Fruit fly (Drosophila melanogaster) whole organism, pupa: ENCODE data around the gene CG7131.

Source experiments
- CG12605 ChIP-seq: fragments of 200-800 bp; sonication (Bioruptor generic); IDR thresholded peaks from 2 replicates; pipeline ENCODE4 v1.3.6; 2022; ENCODE audit warnings: missing biosample characterization, missing genetic modification characterization
- CG32121 ChIP-seq: fragments of 200-800 bp; sonication (Bioruptor generic); IDR thresholded peaks from 2 replicates; pipeline ENCODE4 v1.3.6; 2022; ENCODE audit warnings: missing biosample characterization, missing genetic modification characterization
- CG34367 ChIP-seq: fragments of 200-800 bp; sonication (Bioruptor generic); optimal IDR thresholded peaks from 2 replicates; lab custom pipeline; 2018; ENCODE audit warnings: missing biosample characterization, mild to moderate bottlenecking, missing genetic modification characterization
- CG4496 ChIP-seq: fragments of 200-800 bp; sonication (Bioruptor generic); IDR thresholded peaks from 3 replicates; pipeline ENCODE4 v1.3.6; 2022; ENCODE audit warnings: missing biosample characterization, missing genetic modification characterization
- CG8301 ChIP-seq: fragments of 200-800 bp; sonication (Bioruptor generic); optimal IDR thresholded peaks from 2 replicates; lab custom pipeline; 2018; ENCODE audit warnings: missing biosample characterization, mild to moderate bottlenecking, missing genetic modification characterization
- CG9948 ChIP-seq: fragments of 200-800 bp; sonication (Bioruptor generic); optimal IDR thresholded peaks from 2 replicates; lab custom pipeline; 2018; ENCODE audit warnings: missing biosample characterization, mild to moderate bottlenecking, missing genetic modification characterization, moderate library complexity
- D1 ChIP-seq: fragments of 200-800 bp; sonication (Bioruptor generic); optimal IDR thresholded peaks from 2 replicates; lab custom pipeline; 2018; ENCODE audit warnings: missing biosample characterization, mild to moderate bottlenecking, missing genetic modification characterization, moderate library complexity
- EcR ChIP-seq: fragments of 200-800 bp; sonication (Bioruptor generic); optimal IDR thresholded peaks from 3 replicates; lab custom pipeline; 2019; ENCODE audit warnings: missing biosample characterization, missing genetic modification characterization, mild to moderate bottlenecking, moderate library complexity, missing genetic modification reagents
- Ets98B ChIP-seq: fragments of 200-800 bp; sonication (Bioruptor generic); IDR thresholded peaks from 2 replicates; pipeline ENCODE4 v1.3.6; 2022; ENCODE audit warnings: missing biosample characterization, missing genetic modification characterization
- Pif1B ChIP-seq: fragments of 200-800 bp; sonication (Bioruptor generic); optimal IDR thresholded peaks from 3 replicates; lab custom pipeline; 2016; ENCODE audit warnings: missing biosample characterization, missing genetic modification characterization
- Snoo ChIP-seq: fragments of 200-800 bp; sonication (Bioruptor generic); optimal IDR thresholded peaks from 3 replicates; lab custom pipeline; 2017; ENCODE audit warnings: missing biosample characterization, mild to moderate bottlenecking, missing genetic modification characterization, inconsistent platforms
- gl ChIP-seq: fragments of 200-800 bp; sonication (Bioruptor generic); optimal IDR thresholded peaks from 2 replicates; lab custom pipeline; 2018; ENCODE audit warnings: missing biosample characterization, mild to moderate bottlenecking, missing genetic modification characterization

DNA sequence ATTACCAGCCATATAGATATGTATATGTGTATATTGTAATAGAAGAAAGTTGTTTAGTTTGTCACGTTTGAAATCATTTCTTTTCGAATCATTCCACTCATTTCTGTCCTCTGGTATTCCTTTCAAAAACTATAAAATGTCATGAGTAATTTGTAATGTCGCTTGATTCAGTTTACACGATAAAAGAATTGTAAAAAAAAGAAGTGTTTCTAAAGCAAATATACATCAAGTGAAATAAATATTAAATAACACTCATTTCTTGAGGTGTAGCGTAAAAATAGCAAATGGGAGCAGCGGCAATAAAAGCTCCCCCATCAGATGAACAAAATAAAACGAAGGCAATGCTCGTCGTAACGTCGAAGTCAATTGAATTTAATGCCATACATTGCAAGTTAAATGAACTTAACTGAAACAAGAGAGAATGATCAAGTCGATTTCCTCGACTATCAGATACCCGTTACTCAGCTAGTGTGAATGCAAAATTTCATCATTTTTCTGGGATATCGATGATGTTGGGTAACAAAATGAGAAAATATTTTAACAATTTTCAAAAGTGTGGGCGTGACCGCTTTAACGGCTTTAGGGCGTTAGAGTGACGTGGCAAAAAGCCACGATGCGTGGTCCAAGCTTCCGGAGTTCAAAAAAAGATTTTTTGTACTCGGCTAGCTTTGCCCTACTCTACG, 6.8 kb upstream of the CG7131 start:
- TF ChIP-seq gl (no peak), EcR (GFP tag; lab: Kevin White, UChicago) (peak; percentile 46), Pif1B (GFP tag; lab: Kevin White, UChicago) (peak; percentile 1), CG12605 (GFP tag; lab: Robert Waterston, UW) (no peak), Ets98B (GFP tag; lab: Robert Waterston, UW) (no peak), CG4496 (GFP tag; lab: Robert Waterston, UW) (no peak), Snoo (tag; lab: Kevin White, UChicago) (no peak), CG8301 (peak; percentile 48), CG34367 (no peak), CG9948 (tag; lab: Kevin White, UChicago) (peak; percentile 41), CG32121 (GFP tag; lab: Robert Waterston, UW) (peak; percentile 55; the same call in 1 of the 2 replicates), D1 (no peak)
